2 worm cellular contexts compared by ENCODE assay signal in genomic region chrIII:1230174-1230573, ce11.
TF ChIP-seq lines count a peak whose summit lies in the region.

pes-4 (minus strand) TSS chrIII:1230274.

TF ChIP-seq in whole organism, mixed stage, embryonic, 35 proteins besides CTCF, POLR2A, EP300 and RAD21:
- TF ChIP-seq ces-1 (GFP tag; optimal IDR thresholded peaks at IDR 0.05; lab: Kevin White, UChicago) (peak; percentile 27), ceh-43 (GFP tag; optimal IDR thresholded peaks at IDR 0.05; lab: Kevin White, UChicago) (no peak)

TF ChIP-seq in whole organism, young adult, 124 proteins besides CTCF, POLR2A, EP300 and RAD21:
- TF ChIP-seq xnd-1 (tag; optimal IDR thresholded peaks at IDR 0.05; lab: Kevin White, UChicago) (no peak), K12H6.12 (tag; optimal IDR thresholded peaks at IDR 0.05; lab: Kevin White, UChicago) (no peak), hmg-20 (GFP tag; IDR thresholded peaks at IDR 0.05; lab: Robert Waterston, UW) (no peak), hmg-1.2 (GFP tag; IDR thresholded peaks at IDR 0.05; lab: Robert Waterston, UW) (peak; percentile 46; the same call in 1 of the 2 replicates)
